Worm (Caenorhabditis elegans) whole organism, late embryonic: ENCODE data around the gene twk-7.
A peak's percentile ranks its signal among the peaks of the same experiment; 100 is the strongest.

Experiments used
- F13H6.1 ChIP-seq: sonication (generic microtip); optimal IDR thresholded peaks from 2 replicates; lab custom pipeline; 2016; ENCODE audit warnings: missing genetic modification characterization, missing compliant biosample characterization
- K02D7.2 ChIP-seq: sonication (generic microtip); optimal IDR thresholded peaks from 2 replicates; lab custom pipeline; 2017; ENCODE audit warnings: mild to moderate bottlenecking, missing genetic modification characterization, missing compliant biosample characterization
- K09A11.1 ChIP-seq: sonication (generic microtip); optimal IDR thresholded peaks from 2 replicates; lab custom pipeline; 2017; ENCODE audit warnings: antibody characterized with exemption, mild to moderate bottlenecking, missing genetic modification characterization, missing compliant biosample characterization; ENCODE audit not compliant: insufficient read depth
- T23F11.4 ChIP-seq: fragments of 200-800 bp; sonication (Bioruptor generic); optimal IDR thresholded peaks from 2 replicates; lab custom pipeline; 2018; ENCODE audit warnings: mild to moderate bottlenecking, missing genetic modification characterization, missing compliant biosample characterization
- Y22D7AL.16 ChIP-seq: sonication (generic microtip); optimal IDR thresholded peaks from 2 replicates; lab custom pipeline; 2016; ENCODE audit warnings: missing genetic modification characterization, missing compliant biosample characterization
- ama-1 ChIP-seq: fragments of 150-350 bp; optimal IDR thresholded peaks from 2 replicates; lab custom pipeline; 2014
- ceh-18 ChIP-seq: sonication (generic microtip); optimal IDR thresholded peaks from 2 replicates; lab custom pipeline; 2016; ENCODE audit warnings: missing genetic modification characterization, missing compliant biosample characterization
- ceh-19 ChIP-seq: fragments of 200-800 bp; sonication (Bioruptor generic); optimal IDR thresholded peaks from 2 replicates; lab custom pipeline; 2018; ENCODE audit warnings: mild to moderate bottlenecking, missing genetic modification characterization, missing compliant biosample characterization
- ceh-2 ChIP-seq: sonication (generic microtip); optimal IDR thresholded peaks from 2 replicates; lab custom pipeline; 2016; ENCODE audit warnings: missing genotype, missing genetic modification characterization, missing compliant biosample characterization
- ceh-24 ChIP-seq: sonication (generic microtip); optimal IDR thresholded peaks from 2 replicates; lab custom pipeline; 2016; ENCODE audit warnings: mild to moderate bottlenecking, missing genetic modification characterization, missing compliant biosample characterization
- ceh-34 ChIP-seq: sonication (generic microtip); optimal IDR thresholded peaks from 2 replicates; lab custom pipeline; 2016; ENCODE audit warnings: mild to moderate bottlenecking, missing genetic modification characterization, missing compliant biosample characterization
- ceh-45 ChIP-seq: fragments of 200-800 bp; sonication (Bioruptor generic); IDR thresholded peaks from 2 replicates; pipeline ENCODE4 v1.3.6; 2022; ENCODE audit warnings: missing genetic modification reagents, missing genetic modification characterization, missing compliant biosample characterization
- ceh-48 ChIP-seq: sonication (generic microtip); optimal IDR thresholded peaks from 2 replicates; lab custom pipeline; 2016; ENCODE audit warnings: missing genetic modification characterization, inconsistent platforms, missing compliant biosample characterization
- ceh-6 ChIP-seq: fragments of 200-800 bp; sonication (Bioruptor generic); optimal IDR thresholded peaks from 2 replicates; lab custom pipeline; 2018; ENCODE audit warnings: mild to moderate bottlenecking, missing genetic modification characterization, missing compliant biosample characterization
- che-1 ChIP-seq: sonication (generic microtip); optimal IDR thresholded peaks from 2 replicates; lab custom pipeline; 2016; ENCODE audit warnings: mild to moderate bottlenecking, missing genetic modification characterization, missing compliant biosample characterization
- dmd-4 ChIP-seq: sonication (generic microtip); optimal IDR thresholded peaks from 2 replicates; lab custom pipeline; 2016; ENCODE audit warnings: borderline replicate concordance, missing genetic modification characterization, missing compliant biosample characterization
- dve-1 ChIP-seq: sonication (generic microtip); optimal IDR thresholded peaks from 2 replicates; lab custom pipeline; 2017; ENCODE audit warnings: antibody characterized with exemption, mild to moderate bottlenecking, missing genetic modification characterization, missing compliant biosample characterization
- elt-2 ChIP-seq: sonication (generic microtip); optimal IDR thresholded peaks from 2 replicates; lab custom pipeline; 2016; ENCODE audit warnings: missing genetic modification reagents, missing genetic modification characterization, missing compliant biosample characterization
- elt-4 ChIP-seq: sonication (generic microtip); optimal IDR thresholded peaks from 2 replicates; lab custom pipeline; 2016; ENCODE audit warnings: missing genetic modification characterization, missing compliant biosample characterization
- eyg-1 ChIP-seq: sonication (generic microtip); optimal IDR thresholded peaks from 2 replicates; lab custom pipeline; 2016; ENCODE audit warnings: missing genotype, missing genetic modification characterization, missing compliant biosample characterization
- fax-1 ChIP-seq: sonication (generic microtip); optimal IDR thresholded peaks from 2 replicates; lab custom pipeline; 2016; ENCODE audit warnings: missing genotype, missing genetic modification characterization, missing compliant biosample characterization
- fkh-10 ChIP-seq: fragments of 150-350 bp; optimal IDR thresholded peaks from 2 replicates; lab custom pipeline; 2014; ENCODE audit warnings: missing biosample characterization, missing genetic modification reagents, missing genetic modification characterization
- fkh-6 ChIP-seq: sonication (generic microtip); optimal IDR thresholded peaks from 2 replicates; lab custom pipeline; 2016; ENCODE audit warnings: missing genetic modification characterization, missing compliant biosample characterization
- hlh-13 ChIP-seq: fragments of 200-800 bp; sonication (Bioruptor generic); optimal IDR thresholded peaks from 2 replicates; lab custom pipeline; 2018; ENCODE audit warnings: mild to moderate bottlenecking, missing genetic modification characterization, missing compliant biosample characterization
- hlh-15 ChIP-seq: sonication (generic microtip); optimal IDR thresholded peaks from 2 replicates; lab custom pipeline; 2016; ENCODE audit warnings: missing genetic modification characterization, missing compliant biosample characterization
- hlh-30 ChIP-seq: sonication (generic microtip); optimal IDR thresholded peaks from 2 replicates; lab custom pipeline; 2017; ENCODE audit warnings: antibody characterized with exemption, missing genetic modification characterization, missing compliant biosample characterization; ENCODE audit not compliant: insufficient read depth
- hlh-6 ChIP-seq: sonication (generic microtip); optimal IDR thresholded peaks from 2 replicates; lab custom pipeline; 2016; ENCODE audit warnings: missing genotype, missing genetic modification characterization, missing compliant biosample characterization
- lin-11 ChIP-seq: fragments of 200-800 bp; sonication (Bioruptor generic); optimal IDR thresholded peaks from 2 replicates; lab custom pipeline; 2018; ENCODE audit warnings: mild to moderate bottlenecking, missing genetic modification characterization, missing compliant biosample characterization
- madf-2 ChIP-seq: sonication (generic microtip); optimal IDR thresholded peaks from 2 replicates; lab custom pipeline; 2017; ENCODE audit warnings: missing genetic modification characterization, missing compliant biosample characterization
- mec-3 ChIP-seq: sonication (generic microtip); optimal IDR thresholded peaks from 2 replicates; lab custom pipeline; 2016; ENCODE audit warnings: borderline replicate concordance, missing genetic modification characterization, missing compliant biosample characterization
- nhr-11 ChIP-seq: fragments of 150-350 bp; optimal IDR thresholded peaks from 2 replicates; lab custom pipeline; 2014; ENCODE audit warnings: missing biosample characterization, missing genetic modification characterization
- nhr-232 ChIP-seq: sonication (generic microtip); optimal IDR thresholded peaks from 2 replicates; lab custom pipeline; 2016; ENCODE audit warnings: missing genetic modification characterization, missing compliant biosample characterization
- npax-4 ChIP-seq: sonication (generic microtip); optimal IDR thresholded peaks from 2 replicates; lab custom pipeline; 2016; ENCODE audit warnings: missing genetic modification characterization, missing compliant biosample characterization
- pag-3 ChIP-seq: sonication (generic microtip); optimal IDR thresholded peaks from 2 replicates; lab custom pipeline; 2016; ENCODE audit warnings: missing compliant biosample characterization, missing genetic modification characterization, borderline replicate concordance
- pax-1 ChIP-seq: fragments of 150-350 bp; optimal IDR thresholded peaks from 2 replicates; lab custom pipeline; 2014; ENCODE audit warnings: missing biosample characterization, missing genetic modification characterization
- pha-2 ChIP-seq: sonication (generic microtip); optimal IDR thresholded peaks from 2 replicates; lab custom pipeline; 2017; ENCODE audit warnings: mild to moderate bottlenecking, missing genetic modification characterization, missing compliant biosample characterization
- pha-4 ChIP-seq: fragments of 150-350 bp; optimal IDR thresholded peaks from 2 replicates; lab custom pipeline; 2018; ENCODE audit warnings: missing biosample characterization, missing genetic modification reagents, missing genetic modification characterization
- pros-1 ChIP-seq: fragments of 150-350 bp; optimal IDR thresholded peaks from 2 replicates; lab custom pipeline; 2014; ENCODE audit warnings: missing biosample characterization, missing genetic modification reagents, missing genetic modification characterization
- ref-2 ChIP-seq: sonication (generic microtip); optimal IDR thresholded peaks from 2 replicates; lab custom pipeline; 2016; ENCODE audit warnings: missing genetic modification characterization, missing compliant biosample characterization
- sdc-2 ChIP-seq: sonication (generic microtip); optimal IDR thresholded peaks from 2 replicates; lab custom pipeline; 2016; ENCODE audit warnings: missing genotype, missing genetic modification characterization, missing compliant biosample characterization
- sox-2 ChIP-seq: fragments of 200-800 bp; sonication (Bioruptor generic); IDR thresholded peaks from 2 replicates; pipeline ENCODE4 v1.3.6; 2022; ENCODE audit warnings: missing genetic modification reagents, missing genetic modification characterization, missing compliant biosample characterization
- sox-4 ChIP-seq: sonication (generic microtip); optimal IDR thresholded peaks from 2 replicates; lab custom pipeline; 2017; ENCODE audit warnings: mild to moderate bottlenecking, missing genetic modification characterization, inconsistent platforms, missing compliant biosample characterization
- syd-9 ChIP-seq: sonication (generic microtip); optimal IDR thresholded peaks from 2 replicates; lab custom pipeline; 2016; ENCODE audit warnings: mild to moderate bottlenecking, missing genetic modification characterization, moderate library complexity, missing compliant biosample characterization
- tbx-2 ChIP-seq: sonication (generic microtip); optimal IDR thresholded peaks from 2 replicates; lab custom pipeline; 2016; ENCODE audit warnings: missing genetic modification characterization, missing compliant biosample characterization
- tbx-7 ChIP-seq: sonication (generic microtip); optimal IDR thresholded peaks from 2 replicates; lab custom pipeline; 2016; ENCODE audit warnings: missing genotype, missing genetic modification characterization, missing compliant biosample characterization
- ttx-3 ChIP-seq: sonication (generic microtip); optimal IDR thresholded peaks from 2 replicates; lab custom pipeline; 2016; ENCODE audit warnings: missing genetic modification reagents, missing genetic modification characterization, missing compliant biosample characterization
- unc-42 ChIP-seq: sonication (generic microtip); optimal IDR thresholded peaks from 2 replicates; lab custom pipeline; 2016; ENCODE audit warnings: missing genotype, missing genetic modification characterization, missing compliant biosample characterization
- zip-5 ChIP-seq: sonication (generic microtip); optimal IDR thresholded peaks from 2 replicates; lab custom pipeline; 2016; ENCODE audit warnings: missing genetic modification characterization, missing compliant biosample characterization

twk-7 gene

ce11 chrIII:8652112-8652694 is 8.7 kb upstream of the twk-7 start:
- no peak for TF ChIP-seq madf-2 (tag; lab: Kevin White, UChicago)
- TF ChIP-seq fax-1 (tag; lab: Kevin White, UChicago) = no peak
- no peak for TF ChIP-seq sdc-2 (tag; lab: Kevin White, UChicago)
- no peak for TF ChIP-seq hlh-15 (tag; lab: Kevin White, UChicago)
- no peak for TF ChIP-seq hlh-30 (tag; lab: Kevin White, UChicago)
- no peak for TF ChIP-seq fkh-10 (GFP tag; lab: Kevin White, UChicago)
- TF ChIP-seq hlh-6 = no peak
- no peak for TF ChIP-seq pros-1
- TF ChIP-seq elt-4 = no peak
- no peak for TF ChIP-seq pax-1 (tag; lab: Kevin White, UChicago)
- no peak for TF ChIP-seq F13H6.1 (tag; lab: Kevin White, UChicago)
- no peak for TF ChIP-seq sox-2 (GFP tag; lab: Robert Waterston, UW)
- no peak for TF ChIP-seq tbx-2 (tag; lab: Kevin White, UChicago)
- no peak for TF ChIP-seq pha-4
- TF ChIP-seq ceh-2 = no peak
- no peak for TF ChIP-seq ceh-24 (tag; lab: Kevin White, UChicago)
- TF ChIP-seq ref-2 (tag; lab: Kevin White, UChicago) = no peak
- no peak for TF ChIP-seq ceh-18

- TF ChIP-seq K02D7.2 (tag; lab: Kevin White, UChicago) (peak; percentile 42), Y22D7AL.16 (tag; lab: Kevin White, UChicago) (peak; percentile 27), mec-3 (tag; lab: Kevin White, UChicago) (no peak), syd-9 (tag; lab: Kevin White, UChicago) (peak; percentile 6), ceh-24 (tag; lab: Kevin White, UChicago) (peak; percentile 10), T23F11.4 (GFP tag; lab: Kevin White, UChicago) (peak; percentile 51), ttx-3 (peak; percentile 57), tbx-2 (tag; lab: Kevin White, UChicago) (peak; percentile 70), hlh-30 (tag; lab: Kevin White, UChicago) (no peak), pag-3 (no peak), eyg-1 (tag; lab: Kevin White, UChicago) (peak; percentile 54), elt-2 (tag; lab: Kevin White, UChicago) (peak; percentile 63), nhr-232 (tag; lab: Kevin White, UChicago) (peak; percentile 69), nhr-11 (tag; lab: Kevin White, UChicago) (no peak), dmd-4 (tag; lab: Kevin White, UChicago) (peak; percentile 54), sox-2 (GFP tag; lab: Robert Waterston, UW) (peak; percentile 53), ceh-48 (tag; lab: Kevin White, UChicago) (peak; percentile 60), npax-4 (tag; lab: Kevin White, UChicago) (peak; percentile 60), dve-1 (tag; lab: Kevin White, UChicago) (peak; percentile 62), ref-2 (tag; lab: Kevin White, UChicago) (peak; percentile 58), fkh-6 (tag; lab: Kevin White, UChicago) (peak; percentile 68), pha-2 (tag; lab: Kevin White, UChicago) (peak; percentile 74), ama-1 (lab: Kevin White, UChicago) (no peak), che-1 (tag; lab: Kevin White, UChicago) (peak; percentile 79), fkh-10 (GFP tag; lab: Kevin White, UChicago) (no peak), K09A11.1 (peak; percentile 56), F13H6.1 (tag; lab: Kevin White, UChicago) (no peak), ceh-6 (GFP tag; lab: Kevin White, UChicago) (peak; percentile 59), fax-1 (tag; lab: Kevin White, UChicago) (peak; percentile 60), ceh-2 (peak; percentile 41), ceh-45 (GFP tag; lab: Robert Waterston, UW) (no peak), tbx-7 (tag; lab: Kevin White, UChicago) (peak; percentile 16), madf-2 (tag; lab: Kevin White, UChicago) (peak; percentile 59), ceh-19 (GFP tag; lab: Kevin White, UChicago) (peak; percentile 64), unc-42 (no peak), lin-11 (peak; percentile 66), ceh-18 (peak; percentile 39), sox-4 (tag; lab: Kevin White, UChicago) (peak; percentile 66), zip-5 (tag; lab: Kevin White, UChicago) (peak; percentile 53), hlh-13 (GFP tag; lab: Kevin White, UChicago) (no peak), ceh-34 (tag; lab: Kevin White, UChicago) (peak; percentile 65), sdc-2 (tag; lab: Kevin White, UChicago) (peak; percentile 53), hlh-6 (peak; percentile 60)
Observed at ce11 chrIII:8650235-8650817, 6.8 kb upstream of the twk-7 start, which contains the start of gene flp-23. Gene flp-23, plus strand, starts transcription at chrIII:8650767.
